Worm (Caenorhabditis elegans): Measurements from ENCODE around the gene K09F6.9.
A peak's percentile ranks its signal among the peaks of the same experiment; 100 is the strongest.

K09F6.9 gene

DNA sequence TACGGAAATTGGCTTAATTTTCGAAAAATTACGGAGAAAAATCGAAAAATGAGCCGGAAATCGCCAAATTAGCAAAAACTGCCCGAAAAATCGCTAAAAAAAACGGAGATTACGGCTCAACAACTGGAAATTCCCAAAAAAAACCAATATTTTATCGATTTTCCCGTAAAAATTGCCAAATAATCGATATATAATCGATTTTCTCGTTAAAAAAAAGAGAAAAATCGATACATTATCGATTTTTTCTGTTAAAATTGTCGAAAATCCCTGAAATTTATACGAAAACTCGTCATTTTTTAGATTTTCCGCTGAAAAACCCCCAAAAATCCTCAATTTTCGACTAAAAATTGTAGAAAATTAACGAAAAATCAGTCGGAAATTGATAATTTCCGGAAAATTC is 46.1 kb downstream of the K09F6.9 start:
- 0 out of 2 replicates have a peak, but pooled peaks have one; percentile 6 for TF ChIP-seq T22C8.4 (GFP tag; IDR thresholded peaks at IDR 0.05)
- no peak for TF ChIP-seq med-1 (GFP tag; optimal IDR thresholded peaks at IDR 0.05; ENCODE audit: insufficient read depth)

DNA sequence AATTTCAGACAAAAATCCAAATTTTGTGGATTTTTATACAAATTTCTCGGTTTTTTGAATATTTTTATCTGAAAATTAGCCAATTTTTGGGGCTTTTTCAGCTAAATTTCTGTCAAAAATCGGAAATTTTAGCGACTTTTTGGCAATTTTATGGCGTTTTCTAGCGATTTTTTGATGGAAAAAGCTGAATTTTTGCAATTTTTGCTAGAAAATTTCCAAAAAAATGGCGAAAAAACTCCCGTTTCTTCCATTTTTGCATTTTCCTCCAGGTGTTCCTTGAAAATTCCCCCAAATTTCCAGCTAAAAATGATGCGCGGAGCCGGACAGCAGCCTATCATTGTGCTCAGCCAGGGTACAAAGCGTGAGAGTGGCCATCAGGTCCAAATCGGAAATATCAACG is 49.3 kb downstream of the K09F6.9 start, which contains the start of gene cct-3:
cct-3 (plus strand) TSS at position 301 of the 400 bp plus-strand sequence.
- TF ChIP-seq ztf-29 (GFP tag; IDR thresholded peaks at IDR 0.05) (no peak), klf-2 (GFP tag; conservative IDR thresholded peaks at IDR 0.05) (no peak), tab-1 (GFP tag; IDR thresholded peaks at IDR 0.05) (no peak), ref-1 (GFP tag; conservative IDR thresholded peaks at IDR 0.05) (no peak), med-1 (GFP tag; optimal IDR thresholded peaks at IDR 0.05; ENCODE audit: insufficient read depth) (no peak), cog-1 (tag; optimal IDR thresholded peaks at IDR 0.05) (no peak), T22C8.4 (GFP tag; IDR thresholded peaks at IDR 0.05) (no peak), ztf-23 (GFP tag; IDR thresholded peaks at IDR 0.05) (no peak), flt-1 (GFP tag; IDR thresholded peaks at IDR 0.05) (no peak)

DNA sequence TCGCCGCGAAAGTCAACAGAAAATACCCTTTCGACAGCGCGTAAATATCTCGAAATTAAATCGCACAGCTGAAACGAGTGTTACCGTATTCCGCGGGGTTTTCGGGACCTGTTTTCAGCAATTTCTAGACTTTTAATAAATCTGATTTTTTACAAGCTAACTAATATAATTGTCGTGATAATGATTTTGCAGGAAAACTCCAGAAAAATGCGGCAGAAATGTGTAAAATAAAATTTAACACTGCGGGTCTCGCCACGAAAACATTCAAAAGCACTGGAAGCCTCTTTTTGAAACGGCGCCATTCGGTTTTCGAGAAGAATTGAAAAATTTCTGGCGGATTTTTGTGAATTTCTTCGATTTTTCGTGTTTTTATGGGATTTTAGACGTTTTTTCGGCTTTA is 50.1 kb downstream of the K09F6.9 start, which contains the start of gene F54A3.6:
F54A3.6 (minus strand) TSS at position 42 of the 400 bp plus-strand sequence.
- TF ChIP-seq ztf-23 (GFP tag; IDR thresholded peaks at IDR 0.05), result 0 out of 2 replicates have a peak, but pooled peaks have one; percentile 31

Data from whole organism, midembryonic.